Fruit fly (Drosophila melanogaster): Measurements from ENCODE around the gene otu.

DNA sequence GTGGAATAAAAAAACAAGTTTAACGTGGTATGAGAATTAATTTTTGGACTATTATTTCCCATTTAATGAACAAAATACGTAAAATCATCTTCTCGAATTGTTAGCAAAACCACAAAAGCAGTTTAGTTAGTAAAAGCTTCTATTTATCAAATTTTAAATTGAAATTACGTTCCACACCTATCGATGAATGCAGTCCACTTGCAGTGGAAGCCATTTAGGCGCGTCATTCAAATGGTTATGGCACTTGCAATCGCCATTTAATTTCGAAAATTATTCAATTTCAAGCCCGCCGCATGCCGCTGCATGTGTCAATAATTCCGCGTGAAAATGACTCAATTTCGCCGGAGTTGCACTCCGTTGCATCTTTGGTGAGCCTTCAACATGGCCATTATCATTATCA lies 46.4 kb downstream of the otu start:
- TF ChIP-seq CTCF (GFP tag; optimal IDR thresholded peaks at IDR 0.05) (no peak), CG1024 (GFP tag; IDR thresholded peaks at IDR 0.05) (no peak), Hsf (GFP tag; optimal IDR thresholded peaks at IDR 0.05) (no peak), sisA (GFP tag; IDR thresholded peaks at IDR 0.05) (no peak), Ets65A (GFP tag) (no peak), dimm (GFP tag; IDR thresholded peaks at IDR 0.05) (no peak), br (optimal IDR thresholded peaks at IDR 0.05) (no peak), Tbp (GFP tag; optimal IDR thresholded peaks at IDR 0.05) (no peak), E2f1 (GFP tag; IDR thresholded peaks at IDR 0.05) (no peak), psq (GFP tag; optimal IDR thresholded peaks at IDR 0.05) (no peak)
